Fruit fly (Drosophila melanogaster) whole organism, wandering third instar larva: ENCODE data around the gene EndoGI.

Experiments used
- Dif ChIP-seq: fragments of 200-275, 200-300 bp; sonication (Bioruptor generic); optimal IDR thresholded peaks from 2 replicates; lab custom pipeline; 2018; ENCODE audit warnings: missing biosample characterization, missing genetic modification characterization; ENCODE audit not compliant: partially characterized antibody
- HLH106 ChIP-seq: fragments of 200-800 bp; optimal IDR thresholded peaks from 3 replicates; lab custom pipeline; 2019; ENCODE audit warnings: missing biosample characterization, mild to moderate bottlenecking, missing genetic modification characterization, moderate library complexity
- Hr83 ChIP-seq: fragments of 200-300 bp; sonication (Bioruptor generic); optimal IDR thresholded peaks from 2 replicates; lab custom pipeline; 2016; ENCODE audit warnings: missing biosample characterization, mild to moderate bottlenecking, missing genetic modification characterization, moderate library complexity; ENCODE audit not compliant: poor library complexity, severe bottlenecking
- N ChIP-seq: fragments of >200 bp; optimal IDR thresholded peaks from 2 replicates; lab custom pipeline; 2018; ENCODE audit warnings: missing biosample characterization, missing external identifiers, missing genetic modification characterization
- Rel ChIP-seq, 2 experiments: fragments of 200-800 bp; sonication (Bioruptor generic) in 1 of 2; optimal IDR thresholded peaks; 2 replicates in 1 of 2; 3 replicates in 1 of 2; lab custom pipeline; 2016 to 2019; ENCODE audit warnings: mild to moderate bottlenecking in 2 of 2, missing biosample characterization in 2 of 2, missing genetic modification characterization in 2 of 2, moderate library complexity in 1 of 2
- h ChIP-seq: fragments of 200-800 bp; sonication (Bioruptor generic); optimal IDR thresholded peaks from 3 replicates; lab custom pipeline; 2016; ENCODE audit warnings: missing biosample characterization, mild to moderate bottlenecking, missing genetic modification characterization
- rgr ChIP-seq: fragments of 200-800 bp; sonication (Bioruptor generic); optimal IDR thresholded peaks from 3 replicates; lab custom pipeline; 2016; ENCODE audit warnings: missing biosample characterization, mild to moderate bottlenecking, missing genetic modification characterization
- usp ChIP-seq: fragments of >200 bp; optimal IDR thresholded peaks from 2 replicates; lab custom pipeline; 2017; ENCODE audit warnings: missing biosample characterization, missing genetic modification characterization

DNA sequence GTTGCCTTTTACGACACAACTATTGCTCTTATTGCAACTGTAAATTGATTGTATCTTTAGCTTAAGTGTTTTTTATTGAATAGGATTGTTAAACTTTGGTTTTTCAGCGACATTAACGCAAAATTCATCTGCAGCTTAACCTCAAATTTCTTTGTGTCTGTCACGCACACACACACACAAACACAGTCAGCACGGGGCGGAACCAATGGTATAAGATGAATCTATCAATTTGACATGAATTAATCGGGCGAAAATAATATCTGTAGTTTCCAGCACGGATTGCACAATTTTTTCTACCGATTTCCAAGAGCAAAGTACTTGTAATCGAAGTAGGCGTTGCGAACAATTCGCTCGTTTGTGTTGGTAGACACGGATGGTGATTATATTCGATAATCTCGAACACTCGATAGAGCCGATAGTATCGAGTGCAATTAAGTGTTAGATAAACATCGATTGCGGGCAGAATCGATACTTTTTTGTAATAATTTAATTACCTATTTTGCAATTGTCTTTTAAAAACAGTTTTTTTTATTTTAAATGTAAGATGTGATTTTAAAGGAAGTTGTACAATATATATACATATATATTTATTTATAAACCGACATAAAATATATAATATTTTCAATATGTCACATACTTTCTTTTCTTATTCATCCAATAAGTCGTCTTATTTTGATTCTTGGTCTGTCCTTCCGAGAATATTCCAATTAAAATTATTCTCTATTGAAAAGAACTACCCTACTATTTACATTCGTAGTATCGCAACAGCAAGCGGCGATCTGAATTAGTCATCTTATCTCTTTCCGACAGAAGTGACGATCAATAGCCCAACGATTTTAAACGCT lies at the start of gene EndoGI, which contains the start of gene PRL-1:
- TF ChIP-seq N (GFP tag; lab: Kevin White, UChicago) (peak; percentile 39), h (GFP tag; lab: Kevin White, UChicago) (peak; percentile 57), Dif (GFP tag; lab: Kevin White, UChicago) (no peak), HLH106 (tag; lab: Kevin White, UChicago) (peak; percentile 81), usp (GFP tag; lab: Kevin White, UChicago) (no peak), Hr83 (peak; percentile 66), rgr (GFP tag; lab: Kevin White, UChicago) (peak; percentile 72), Rel (GFP tag; optimal IDR thresholded peaks at IDR 0.05; lab: Kevin White, UChicago) (no peak), Rel (tag; optimal IDR thresholded peaks at IDR 0.05; lab: Kevin White, UChicago) (peak; percentile 53)
